Worm (Caenorhabditis elegans): ENCODE data around the gene nhr-258.

nhr-258 gene

ce11 chrIV:8086552-8086951 lies 41.8 kb downstream of the nhr-258 start, which contains the start of gene nsy-7:
TSS of gene nsy-7 (minus strand) at chrIV:8086652.
- TF ChIP-seq elt-2 (tag; optimal IDR thresholded peaks at IDR 0.05) (peak; percentile 15), egl-27 (tag; optimal IDR thresholded peaks at IDR 0.05) (no peak)

ce11 chrIV:8091539-8091938 lies 46.8 kb downstream of the nhr-258 start:
- no peak for TF ChIP-seq lsy-12 (tag; optimal IDR thresholded peaks at IDR 0.05)
- no peak for TF ChIP-seq nhr-67 (tag; optimal IDR thresholded peaks at IDR 0.05)
- no peak for TF ChIP-seq ama-1 (optimal IDR thresholded peaks at IDR 0.05)
- TF ChIP-seq egl-5 (tag; optimal IDR thresholded peaks at IDR 0.05), result peak; percentile 59
- no peak for TF ChIP-seq ceh-28 (tag; optimal IDR thresholded peaks at IDR 0.05)

- TF ChIP-seq ama-1 (optimal IDR thresholded peaks at IDR 0.05), result no peak
- TF ChIP-seq nfya-1 (tag; optimal IDR thresholded peaks at IDR 0.05; ENCODE audit: insufficient read depth), result no peak
- TF ChIP-seq sea-2 (GFP tag; optimal IDR thresholded peaks at IDR 0.05), result no peak
- no peak for TF ChIP-seq fkh-2 (tag; optimal IDR thresholded peaks at IDR 0.05)
- TF ChIP-seq ztf-11 (tag; optimal IDR thresholded peaks at IDR 0.05), result no peak
- no peak for TF ChIP-seq nhr-237 (tag; optimal IDR thresholded peaks at IDR 0.05)
Measured at ce11 chrIV:8096375-8096774, 51.6 kb downstream of the nhr-258 start.
